Worm (Caenorhabditis elegans) whole organism, mixed stage, embryonic: ENCODE data around the gene ugt-52.

Source experiments
- M03D4.4 ChIP-seq: sonication (generic microtip); optimal IDR thresholded peaks from 2 replicates; lab custom pipeline; 2017; ENCODE audit warnings: mild to moderate bottlenecking, missing genetic modification characterization, missing compliant biosample characterization
- blmp-1 ChIP-seq: fragments of 150-350 bp; optimal IDR thresholded peaks from 2 replicates; lab custom pipeline; 2014; ENCODE audit warnings: missing biosample characterization, missing genetic modification characterization
- ces-1 ChIP-seq: fragments of 150-350 bp; optimal IDR thresholded peaks from 2 replicates; lab custom pipeline; 2014; ENCODE audit warnings: missing biosample characterization, missing genetic modification reagents, missing genetic modification characterization
- drap-1 ChIP-seq: fragments of 200-800 bp; sonication (Bioruptor generic); optimal IDR thresholded peaks from 3 replicates; lab custom pipeline; 2018; ENCODE audit warnings: mild to moderate bottlenecking, missing genetic modification characterization, missing compliant biosample characterization
- ham-2 ChIP-seq: fragments of 200-800 bp; sonication (Bioruptor generic); optimal IDR thresholded peaks from 2 replicates; lab custom pipeline; 2018; ENCODE audit warnings: mild to moderate bottlenecking, missing genetic modification characterization, missing compliant biosample characterization
- lin-13 ChIP-seq: fragments of 150-350 bp; optimal IDR thresholded peaks from 2 replicates; lab custom pipeline; 2014; ENCODE audit warnings: missing biosample characterization, missing genetic modification characterization
- lsy-2 ChIP-seq: fragments of 150-350 bp; optimal IDR thresholded peaks from 2 replicates; lab custom pipeline; 2014; ENCODE audit warnings: missing biosample characterization, missing genetic modification characterization
- nhr-28 ChIP-seq: fragments of 150-350 bp; optimal IDR thresholded peaks from 2 replicates; lab custom pipeline; 2014; ENCODE audit warnings: missing biosample characterization, missing genetic modification characterization
- pha-4 ChIP-seq: fragments of 150-350 bp; optimal IDR thresholded peaks from 2 replicates; lab custom pipeline; 2018; ENCODE audit warnings: missing biosample characterization, missing genetic modification reagents, missing genetic modification characterization
- sem-2 ChIP-seq: fragments of 200-800 bp; sonication (Bioruptor generic); optimal IDR thresholded peaks from 2 replicates; lab custom pipeline; 2018; ENCODE audit warnings: mild to moderate bottlenecking, missing genetic modification characterization, missing compliant biosample characterization

ce11 chrIV:805693-806092, 27.1 kb downstream of the ugt-52 start:
- TF ChIP-seq ces-1 (GFP tag; lab: Kevin White, UChicago), result no peak
- TF ChIP-seq nhr-28 (tag; lab: Kevin White, UChicago), result no peak
- no peak for TF ChIP-seq drap-1 (GFP tag; lab: Kevin White, UChicago)
- no peak for TF ChIP-seq blmp-1 (tag; lab: Kevin White, UChicago)
- no peak for TF ChIP-seq M03D4.4 (tag; lab: Kevin White, UChicago)
- no peak for TF ChIP-seq lsy-2 (tag; lab: Kevin White, UChicago)
- no peak for TF ChIP-seq ham-2
- TF ChIP-seq pha-4 (tag; lab: Kevin White, UChicago), result no peak
- no peak for TF ChIP-seq lin-13
- TF ChIP-seq sem-2, result no peak
